Worm (Caenorhabditis elegans) whole organism, young adult: ENCODE data around the gene mltn-11.

Experiments
- B0261.1 ChIP-seq: sonication (generic microtip); optimal IDR thresholded peaks from 2 replicates; lab custom pipeline; 2016; ENCODE audit warnings: mild to moderate bottlenecking, missing genetic modification characterization, moderate library complexity, missing compliant biosample characterization
- C17E4.6 ChIP-seq: fragments of 200-800 bp; sonication (Bioruptor generic); IDR thresholded peaks from 2 replicates; pipeline ENCODE4 v1.3.6; 2022; ENCODE audit warnings: missing genetic modification reagents, missing genetic modification characterization, missing compliant biosample characterization
- F22D6.2 ChIP-seq: sonication (generic microtip); optimal IDR thresholded peaks from 2 replicates; lab custom pipeline; 2016; ENCODE audit warnings: mild to moderate bottlenecking, missing genetic modification characterization, missing compliant biosample characterization
- F23B12.7 ChIP-seq: sonication (generic microtip); optimal IDR thresholded peaks from 2 replicates; lab custom pipeline; 2017; ENCODE audit warnings: missing genetic modification characterization, mild to moderate bottlenecking, missing compliant biosample characterization, antibody characterized with exemption, moderate library complexity; ENCODE audit not compliant: insufficient read depth
- F49E8.2 ChIP-seq: sonication (generic microtip); optimal IDR thresholded peaks from 3 replicates; lab custom pipeline; 2017; ENCODE audit warnings: missing genetic modification characterization, mild to moderate bottlenecking, missing compliant biosample characterization, antibody characterized with exemption, moderate library complexity; ENCODE audit not compliant: insufficient read depth
- F55B11.4 ChIP-seq: sonication (generic microtip); optimal IDR thresholded peaks from 2 replicates; lab custom pipeline; 2016; ENCODE audit warnings: missing compliant biosample characterization, missing genetic modification characterization, borderline replicate concordance; ENCODE audit not compliant: insufficient read depth
- F57C9.4 ChIP-seq: sonication (generic microtip); optimal IDR thresholded peaks from 2 replicates; lab custom pipeline; 2017; ENCODE audit warnings: mild to moderate bottlenecking, missing genetic modification characterization, missing compliant biosample characterization
- Y53G8AR.9 ChIP-seq: fragments of 200-800 bp; sonication (Bioruptor generic); conservative IDR thresholded peaks from 2 replicates; pipeline ENCODE4 v1.3.6; 2022; ENCODE audit warnings: missing genetic modification reagents, missing genetic modification characterization, missing compliant biosample characterization
- Y56A3A.18 ChIP-seq: fragments of 200-800 bp; sonication (Bioruptor generic); IDR thresholded peaks from 2 replicates; pipeline ENCODE4 v1.3.6; 2022; ENCODE audit warnings: missing genetic modification reagents, missing genetic modification characterization, missing compliant biosample characterization
- Y79H2A.3 ChIP-seq: fragments of 200-800 bp; sonication (Bioruptor generic); conservative IDR thresholded peaks from 2 replicates; pipeline ENCODE4 v1.3.6; 2022; ENCODE audit warnings: missing genetic modification reagents, missing genetic modification characterization, missing compliant biosample characterization
- ZK185.1 ChIP-seq: sonication (generic microtip); optimal IDR thresholded peaks from 2 replicates; lab custom pipeline; 2016; ENCODE audit warnings: mild to moderate bottlenecking, missing genetic modification characterization, missing compliant biosample characterization; ENCODE audit not compliant: poor library complexity, severe bottlenecking
- attf-5 ChIP-seq: fragments of 200-800 bp; sonication (Bioruptor generic); optimal IDR thresholded peaks from 2 replicates; lab custom pipeline; 2018; ENCODE audit warnings: mild to moderate bottlenecking, missing genetic modification characterization, missing compliant biosample characterization
- bed-1 ChIP-seq: fragments of 200-800 bp; sonication (Bioruptor generic); IDR thresholded peaks from 2 replicates; pipeline ENCODE4 v1.3.6; 2022; ENCODE audit warnings: missing genetic modification reagents, missing genetic modification characterization, missing compliant biosample characterization
- ccch-3 ChIP-seq: fragments of 200-800 bp; sonication (Bioruptor generic); optimal IDR thresholded peaks from 2 replicates; lab custom pipeline; 2018; ENCODE audit warnings: mild to moderate bottlenecking, missing genetic modification characterization, missing compliant biosample characterization
- cebp-1 ChIP-seq, 2 experiments: fragments of 200-800 bp in 1 of 2; sonication (Bioruptor generic) in 1 of 2; sonication (generic microtip) in 1 of 2; IDR thresholded peaks in 1 of 2; optimal IDR thresholded peaks in 1 of 2; 2 replicates each; pipeline versions ENCODE4 v1.3.6 to Lab custom; 2017 to 2022; ENCODE audit warnings: missing compliant biosample characterization in 2 of 2, missing genetic modification characterization in 2 of 2, mild to moderate bottlenecking in 1 of 2, missing genetic modification reagents in 1 of 2, moderate library complexity in 1 of 2
- ceh-100 ChIP-seq: fragments of 200-800 bp; sonication (Bioruptor generic); IDR thresholded peaks from 2 replicates; pipeline ENCODE4 v1.3.6; 2022; ENCODE audit warnings: missing genetic modification reagents, missing genetic modification characterization, missing compliant biosample characterization
- ceh-40 ChIP-seq: fragments of 200-800 bp; sonication (Bioruptor generic); IDR thresholded peaks from 2 replicates; pipeline ENCODE4 v1.3.6; 2022; ENCODE audit warnings: missing genetic modification characterization, missing compliant biosample characterization
- ceh-91 ChIP-seq: fragments of 200-800 bp; sonication (Bioruptor generic); IDR thresholded peaks from 2 replicates; pipeline ENCODE4 v1.3.6; 2022; ENCODE audit warnings: missing genetic modification reagents, missing genetic modification characterization, missing compliant biosample characterization
- egl-44 ChIP-seq: fragments of 200-800 bp; sonication (Bioruptor generic); IDR thresholded peaks from 2 replicates; pipeline ENCODE4 v1.3.6; 2022; ENCODE audit warnings: missing genetic modification reagents, missing genetic modification characterization, missing compliant biosample characterization
- ekl-4 ChIP-seq: fragments of 200-800 bp; sonication (Bioruptor generic); IDR thresholded peaks from 2 replicates; pipeline ENCODE4 v1.3.6; 2022; ENCODE audit warnings: missing genetic modification reagents, missing genetic modification characterization, missing compliant biosample characterization
- ets-4 ChIP-seq: fragments of 200-800 bp; sonication (Bioruptor generic); optimal IDR thresholded peaks from 2 replicates; lab custom pipeline; 2018; ENCODE audit warnings: mild to moderate bottlenecking, missing genetic modification characterization, missing compliant biosample characterization
- hrde-1 ChIP-seq: sonication (generic microtip); optimal IDR thresholded peaks from 2 replicates; lab custom pipeline; 2016; ENCODE audit warnings: missing genetic modification characterization, mild to moderate bottlenecking, missing compliant biosample characterization, moderate library complexity, missing genotype, missing genetic modification reagents, borderline replicate concordance
- lag-1 ChIP-seq: fragments of 200-800 bp; sonication (Bioruptor generic); IDR thresholded peaks from 2 replicates; pipeline ENCODE4 v1.3.6; 2022; ENCODE audit warnings: missing genetic modification reagents, missing genetic modification characterization, missing compliant biosample characterization
- lin-40 ChIP-seq: sonication (generic microtip); optimal IDR thresholded peaks from 2 replicates; lab custom pipeline; 2016; ENCODE audit warnings: missing genetic modification characterization, mild to moderate bottlenecking, missing compliant biosample characterization, missing genotype, missing genetic modification reagents
- lin-54 ChIP-seq: fragments of 200-800 bp; sonication (Bioruptor generic); optimal IDR thresholded peaks from 2 replicates; lab custom pipeline; 2018; ENCODE audit warnings: mild to moderate bottlenecking, missing genetic modification characterization, missing compliant biosample characterization
- lir-1 ChIP-seq: fragments of 200-800 bp; sonication (Bioruptor generic); conservative IDR thresholded peaks from 2 replicates; pipeline ENCODE4 v1.3.6; 2022; ENCODE audit warnings: missing genetic modification reagents, missing genetic modification characterization, missing compliant biosample characterization
- madf-10 ChIP-seq: sonication (generic microtip); optimal IDR thresholded peaks from 2 replicates; lab custom pipeline; 2016; ENCODE audit warnings: mild to moderate bottlenecking, missing genetic modification characterization, missing compliant biosample characterization
- madf-8 ChIP-seq: fragments of 200-800 bp; sonication (Bioruptor generic); conservative IDR thresholded peaks from 2 replicates; pipeline ENCODE4 v1.3.6; 2022; ENCODE audit warnings: missing genetic modification reagents, missing genetic modification characterization, missing compliant biosample characterization
- mcd-1 ChIP-seq: fragments of 200-800 bp; sonication (Bioruptor generic); IDR thresholded peaks from 2 replicates; pipeline ENCODE4 v1.3.6; 2022; ENCODE audit warnings: missing genetic modification reagents, missing genetic modification characterization, missing compliant biosample characterization
- mes-4 ChIP-seq: sonication (generic microtip); optimal IDR thresholded peaks from 2 replicates; lab custom pipeline; 2016; ENCODE audit warnings: missing genotype, missing genetic modification characterization, missing compliant biosample characterization
- nhr-120 ChIP-seq: fragments of 200-800 bp; sonication (Bioruptor generic); IDR thresholded peaks from 2 replicates; pipeline ENCODE4 v1.3.6; 2022; ENCODE audit warnings: missing genetic modification characterization, missing compliant biosample characterization
- pbrm-1 ChIP-seq: fragments of 200-800 bp; sonication (Bioruptor generic); IDR thresholded peaks from 2 replicates; pipeline ENCODE4 v1.3.6; 2022; ENCODE audit warnings: missing genetic modification reagents, missing genetic modification characterization, missing compliant biosample characterization
- rpc-1 ChIP-seq, 2 experiments: fragments of 150-350 bp in 1 of 2; sonication (generic microtip) in 1 of 2; optimal IDR thresholded peaks; 2 replicates each; lab custom pipeline; 2014 to 2018; ENCODE audit warnings: missing biosample characterization in 1 of 2, missing genetic modification characterization in 1 of 2, missing genetic modification reagents in 1 of 2, missing genotype in 1 of 2
- snpc-1.1 ChIP-seq: sonication (generic microtip); optimal IDR thresholded peaks from 2 replicates; lab custom pipeline; 2017; ENCODE audit warnings: missing genetic modification characterization, mild to moderate bottlenecking, missing compliant biosample characterization, antibody characterized with exemption, moderate library complexity, missing genotype, missing genetic modification reagents; ENCODE audit not compliant: insufficient read depth
- snpc-1.3 ChIP-seq: sonication (generic microtip); optimal IDR thresholded peaks from 2 replicates; lab custom pipeline; 2017; ENCODE audit warnings: missing genetic modification characterization, mild to moderate bottlenecking, missing compliant biosample characterization, antibody characterized with exemption, moderate library complexity, missing genotype, missing genetic modification reagents; ENCODE audit not compliant: insufficient read depth
- snpc-4 ChIP-seq, 5 experiments: fragments of 150-350 bp in 1 of 5; sonication (generic microtip) in 4 of 5; optimal IDR thresholded peaks; 2 replicates each; lab custom pipeline; 2014 to 2018; ENCODE audit warnings: missing genetic modification characterization in 5 of 5, missing biosample characterization in 3 of 5, antibody characterized with exemption in 2 of 5, mild to moderate bottlenecking in 2 of 5, missing compliant biosample characterization in 2 of 5, missing genotype in 2 of 5, moderate library complexity in 2 of 5, missing genetic modification reagents in 1 of 5
- unc-130 ChIP-seq: sonication (generic microtip); optimal IDR thresholded peaks from 2 replicates; lab custom pipeline; 2016; ENCODE audit warnings: missing genetic modification reagents, missing genetic modification characterization, missing compliant biosample characterization
- ztf-22 ChIP-seq: fragments of 200-800 bp; sonication (Bioruptor generic); optimal IDR thresholded peaks from 2 replicates; lab custom pipeline; 2018; ENCODE audit warnings: mild to moderate bottlenecking, missing genetic modification characterization, moderate library complexity, missing compliant biosample characterization
- ztf-26 ChIP-seq: sonication (generic microtip); optimal IDR thresholded peaks from 2 replicates; lab custom pipeline; 2017; ENCODE audit warnings: missing genetic modification characterization, missing compliant biosample characterization

mltn-11 gene

ce11 chrV:16635911-16636310 is at the start of gene mltn-11:
Gene mltn-11 (plus strand): TSS chrV:16636186.
- TF ChIP-seq cebp-1 (GFP tag; IDR thresholded peaks at IDR 0.05; lab: Robert Waterston, UW) (no peak), cebp-1 (tag; optimal IDR thresholded peaks at IDR 0.05; lab: Kevin White, UChicago) (no peak), ZK185.1 (tag; lab: Kevin White, UChicago) (no peak), F22D6.2 (no peak), snpc-1.3 (tag; lab: Kevin White, UChicago) (no peak), Y56A3A.18 (GFP tag; lab: Robert Waterston, UW) (no peak), snpc-4 (GFP tag; optimal IDR thresholded peaks at IDR 0.05; lab: Kevin White, UChicago) (no peak), snpc-4 (tag; optimal IDR thresholded peaks at IDR 0.05; lab: Kevin White, UChicago) (no peak), ets-4 (no peak), lin-40 (tag; lab: Kevin White, UChicago) (no peak), B0261.1 (tag; lab: Kevin White, UChicago) (no peak), F23B12.7 (tag; lab: Kevin White, UChicago) (no peak), nhr-120 (GFP tag; lab: Robert Waterston, UW) (no peak), attf-5 (GFP tag; lab: Kevin White, UChicago) (no peak), lin-54 (GFP tag; lab: Kevin White, UChicago) (no peak), F49E8.2 (no peak), madf-10 (tag; lab: Kevin White, UChicago) (no peak), bed-1 (no peak)

DNA sequence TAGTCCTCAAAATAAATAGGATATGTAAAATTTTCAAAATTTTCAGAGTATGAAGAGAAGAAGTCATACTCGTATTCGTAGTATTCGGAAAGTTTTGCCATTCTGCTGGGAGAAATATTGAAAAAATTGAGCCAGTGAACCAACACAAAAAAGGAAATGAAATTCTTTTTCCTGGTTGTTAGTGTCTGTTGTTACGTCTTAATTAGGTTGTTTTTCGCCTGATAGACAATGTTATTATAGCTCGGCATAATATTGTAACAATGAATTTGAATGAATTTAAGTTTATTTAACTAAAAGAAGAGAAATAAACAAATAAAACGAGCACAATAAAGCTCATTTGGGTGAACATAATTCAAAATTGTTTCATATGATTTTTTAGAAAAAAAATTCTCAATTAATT is 47.6 kb upstream of the mltn-11 start, which contains the start of gene srw-73:
Gene srw-73, minus strand, starts transcription at position 101 of the 400 bp plus-strand sequence.
- no peak for TF ChIP-seq ekl-4 (GFP tag; lab: Robert Waterston, UW)
- TF ChIP-seq unc-130 (GFP tag; lab: Kevin White, UChicago) = no peak
- no peak for TF ChIP-seq hrde-1
- TF ChIP-seq lir-1 = no peak
- no peak for TF ChIP-seq Y56A3A.18 (GFP tag; lab: Robert Waterston, UW)
- no peak for TF ChIP-seq Y79H2A.3
- no peak for TF ChIP-seq egl-44 (GFP tag; lab: Robert Waterston, UW)
- no peak for TF ChIP-seq ccch-3 (GFP tag; lab: Kevin White, UChicago)
- TF ChIP-seq, all 124 proteins: peak for 0

DNA sequence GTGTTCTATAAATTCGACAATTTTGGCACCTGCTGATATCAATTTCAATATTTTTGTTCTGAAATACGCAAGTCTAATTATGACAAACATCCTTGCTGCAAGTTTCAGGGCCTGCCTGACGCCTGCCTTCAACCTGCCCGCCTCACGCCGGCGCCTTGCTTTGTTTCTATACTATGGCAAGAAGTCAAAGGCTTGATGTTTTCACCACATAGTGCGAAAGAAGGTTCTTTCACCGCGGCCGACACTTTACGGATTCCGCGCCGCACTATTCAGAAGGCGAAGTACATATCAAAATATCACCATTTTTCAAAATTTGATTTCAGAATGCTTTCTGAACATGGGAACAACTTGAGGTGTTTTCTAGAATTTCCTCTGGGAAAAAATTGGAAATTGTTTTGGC is 46.5 kb upstream of the mltn-11 start:
- TF ChIP-seq lag-1 (GFP tag; lab: Robert Waterston, UW) (no peak), pbrm-1 (GFP tag; lab: Robert Waterston, UW) (no peak), F57C9.4 (tag; lab: Kevin White, UChicago) (no peak), snpc-4 (GFP tag; optimal IDR thresholded peaks at IDR 0.05; lab: Kevin White, UChicago) (no peak), snpc-4 (tag; optimal IDR thresholded peaks at IDR 0.05; lab: Kevin White, UChicago) (peak in 2 of 4 experiments; percentile 31 to 58), ztf-22 (GFP tag; lab: Kevin White, UChicago) (no peak), rpc-1 (optimal IDR thresholded peaks at IDR 0.05; lab: Kevin White, UChicago) (no peak), rpc-1 (tag; optimal IDR thresholded peaks at IDR 0.05; lab: Kevin White, UChicago) (no peak), nhr-120 (GFP tag; lab: Robert Waterston, UW) (no peak), F22D6.2 (no peak)

- TF ChIP-seq snpc-1.3 (tag; lab: Kevin White, UChicago) = peak; percentile 72
- peak; percentile 10 for TF ChIP-seq mes-4 (tag; lab: Kevin White, UChicago)
- TF ChIP-seq ztf-22 (GFP tag; lab: Kevin White, UChicago) = no peak
- peak; percentile 64; the same call in 1 of the 2 replicates for TF ChIP-seq C17E4.6 (GFP tag; lab: Robert Waterston, UW)
- TF ChIP-seq ceh-91 = no peak
- TF ChIP-seq snpc-1.1 (tag; lab: Kevin White, UChicago) = peak; percentile 67
- TF ChIP-seq madf-8 = 0 out of 2 replicates have a peak, but pooled peaks have one; percentile 17
- TF ChIP-seq lir-1 = peak; percentile 63
- peak; percentile 75 for TF ChIP-seq ceh-100 (GFP tag; lab: Robert Waterston, UW)
- no peak for TF ChIP-seq F55B11.4 (tag; lab: Kevin White, UChicago)
- TF ChIP-seq ceh-40 (GFP tag; lab: Robert Waterston, UW) = no peak
- peak; percentile 81 for TF ChIP-seq ztf-26
- peak; percentile 77 for TF ChIP-seq mcd-1 (GFP tag; lab: Robert Waterston, UW)
- TF ChIP-seq Y53G8AR.9 (GFP tag; lab: Robert Waterston, UW) = peak; percentile 96
These were observed 43.8 kb upstream of the mltn-11 start, which contains the start of gene srh-269 for ce11 chrV:16591992-16592798. Gene srh-269 (minus strand): TSS chrV:16592042.
